Fruit fly (Drosophila melanogaster) Kc167 (cell line): ENCODE data around the gene CG8036.

ENCODE experiments used
- Myc ChIP-seq: fragments of >200 bp; optimal IDR thresholded peaks from 2 replicates; lab custom pipeline; 2017; ENCODE audit warnings: missing external identifiers
- Sin3A ChIP-seq: fragments of >200 bp; optimal IDR thresholded peaks from 2 replicates; lab custom pipeline; 2018; ENCODE audit warnings: missing external identifiers
- h ChIP-seq: fragments of >200 bp; optimal IDR thresholded peaks from 3 replicates; lab custom pipeline; 2018; ENCODE audit warnings: missing external identifiers
- insv ChIP-seq: fragments of >200 bp; optimal IDR thresholded peaks from 3 replicates; lab custom pipeline; 2018; ENCODE audit warnings: missing external identifiers
- psq ChIP-seq: fragments of >200 bp; optimal IDR thresholded peaks from 2 replicates; lab custom pipeline; 2017; ENCODE audit warnings: missing external identifiers
- ttk ChIP-seq: sonication (Bioruptor generic); optimal IDR thresholded peaks from 2 replicates; lab custom pipeline; 2017; ENCODE audit warnings: missing external identifiers

Gene CG8036

DNA sequence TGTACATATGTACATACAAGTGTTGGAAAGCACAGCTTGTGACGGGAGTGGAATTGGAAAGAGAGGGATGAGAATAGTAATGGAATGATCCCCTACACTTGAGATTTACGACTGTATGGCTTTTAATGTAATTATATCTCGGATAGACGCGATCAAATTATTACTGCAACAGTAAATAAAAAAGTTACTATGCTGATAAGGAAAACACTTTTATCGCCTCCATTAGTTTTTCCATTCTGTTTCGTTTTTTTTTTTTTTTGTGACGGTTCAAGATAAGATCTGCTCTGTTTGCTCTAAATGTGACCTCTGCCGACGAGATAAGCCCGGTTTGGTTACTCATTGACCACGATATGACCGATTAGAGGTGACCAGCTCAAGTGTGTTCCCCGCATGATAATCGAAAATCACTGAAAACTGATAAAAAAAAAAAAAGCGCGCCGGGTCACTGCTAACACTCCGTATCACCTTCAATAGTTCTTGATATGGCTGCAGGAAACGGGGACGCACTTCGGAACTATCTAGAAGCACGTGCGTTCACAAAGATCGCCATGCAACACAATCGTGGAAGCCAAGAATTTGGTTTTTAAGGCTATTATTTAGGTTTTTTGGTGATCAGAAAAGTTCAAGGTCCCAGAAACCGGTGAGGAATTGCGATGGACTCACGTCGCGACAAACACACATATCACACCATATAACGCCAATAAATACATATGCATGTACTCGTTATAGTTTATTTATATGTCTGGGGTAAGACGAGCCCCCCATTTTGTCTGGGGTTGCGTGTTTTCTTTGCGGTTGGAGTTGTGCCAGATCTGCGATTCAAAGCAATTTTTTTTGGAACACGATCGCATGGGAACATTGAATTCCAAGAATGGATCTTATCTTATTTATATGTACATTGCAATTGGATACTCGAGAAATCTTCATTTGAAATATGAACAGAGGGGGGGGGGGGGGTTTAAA lies 3.1 kb downstream of the CG8036 start, which contains the start of gene p:
Gene p, minus strand, starts transcription at position 156 of the 963 bp plus-strand sequence.
- TF ChIP-seq Myc (lab: Kevin White, UChicago) (no peak), Sin3A (lab: Kevin White, UChicago) (no peak), psq (no peak), ttk (lab: Kevin White, UChicago) (no peak), h (lab: Kevin White, UChicago) (no peak), insv (lab: Kevin White, UChicago) (no peak)

DNA sequence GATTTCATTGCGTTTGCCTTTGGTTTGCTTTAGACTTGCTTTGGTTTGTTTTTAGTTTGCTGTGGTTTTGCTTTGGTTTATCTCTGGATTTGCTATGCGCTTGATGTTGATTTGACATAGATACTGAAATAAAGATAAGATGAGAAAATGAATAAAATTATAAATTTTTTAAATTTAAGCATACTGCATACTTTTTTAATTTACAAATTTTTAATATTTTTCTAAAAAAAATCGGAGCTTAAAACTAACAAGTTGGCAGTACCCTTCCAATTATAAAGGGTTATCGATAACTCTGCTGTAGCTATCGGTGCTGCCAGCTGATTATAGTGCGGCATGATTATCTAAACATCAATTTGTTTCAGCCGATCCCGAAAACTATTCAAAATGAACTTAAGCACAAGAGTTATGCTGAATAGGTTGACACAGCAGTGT lies 6.2 kb downstream of the CG8036 start, which contains the start of gene mRpL19:
Gene mRpL19, plus strand, starts transcription at position 307 of the 432 bp plus-strand sequence.
- no peak for TF ChIP-seq insv (lab: Kevin White, UChicago)
- TF ChIP-seq Sin3A (lab: Kevin White, UChicago): no peak
- TF ChIP-seq psq: no peak
- TF ChIP-seq Myc (lab: Kevin White, UChicago): no peak
- no peak for TF ChIP-seq h (lab: Kevin White, UChicago)
- no peak for TF ChIP-seq ttk (lab: Kevin White, UChicago)

DNA sequence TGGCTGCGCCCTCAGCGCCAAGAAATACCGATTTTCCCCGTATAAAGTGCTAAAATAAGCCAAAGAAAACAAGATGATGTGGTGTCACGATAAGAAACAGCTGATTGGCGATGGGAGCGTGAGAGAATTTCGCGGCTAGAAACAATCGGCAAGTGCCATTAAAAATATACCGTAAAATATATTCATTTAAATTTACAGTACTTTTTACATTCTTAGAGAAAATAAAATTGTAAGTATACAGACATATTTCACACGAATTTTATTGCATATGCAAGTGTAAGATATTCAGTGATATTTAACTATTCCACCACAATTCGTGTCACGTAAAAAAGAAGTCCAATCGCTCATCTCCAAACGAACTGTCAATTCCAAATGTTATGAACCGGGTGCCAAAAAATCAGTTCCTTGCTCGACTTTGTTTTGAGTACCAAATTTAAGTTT lies 8.9 kb downstream of the CG8036 start, which contains the start of the genes Unc50, CG11755 and CG8043:
Gene Unc50, minus strand, starts transcription at position 54 of the 441 bp plus-strand sequence.
Gene CG11755, plus strand, starts transcription at position 356 of the 441 bp plus-strand sequence.
Gene CG8043, plus strand, starts transcription at position 356 of the 441 bp plus-strand sequence.
- TF ChIP-seq psq (no peak), ttk (lab: Kevin White, UChicago) (no peak), h (lab: Kevin White, UChicago) (no peak), insv (lab: Kevin White, UChicago) (no peak), Myc (lab: Kevin White, UChicago) (no peak), Sin3A (lab: Kevin White, UChicago) (no peak)

DNA sequence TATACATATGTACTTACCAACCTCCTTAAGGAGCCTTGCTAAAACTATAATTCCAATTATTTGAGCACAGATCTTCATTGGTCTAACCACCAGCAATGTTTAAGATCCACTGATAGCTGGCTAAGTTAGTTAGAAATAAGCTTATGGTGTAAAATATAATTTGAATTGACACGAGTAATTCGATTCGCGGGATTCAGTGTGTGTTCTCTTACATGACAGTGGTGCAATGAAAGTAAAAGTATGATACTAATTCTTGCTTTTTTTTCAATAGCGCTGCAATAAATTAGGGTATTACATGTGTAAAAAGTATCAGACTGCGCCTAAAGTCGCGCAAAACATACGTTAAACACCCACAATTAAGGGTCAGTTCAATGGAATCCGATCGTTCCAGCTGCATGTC lies 12.3 kb downstream of the CG8036 start, which contains the start of gene CG33325:
Gene CG33325, minus strand, starts transcription at position 101 of the 400 bp plus-strand sequence.
- TF ChIP-seq Sin3A (lab: Kevin White, UChicago) (no peak), Myc (lab: Kevin White, UChicago) (no peak), ttk (lab: Kevin White, UChicago) (no peak), insv (lab: Kevin White, UChicago) (no peak), psq (no peak), h (lab: Kevin White, UChicago) (no peak)

DNA sequence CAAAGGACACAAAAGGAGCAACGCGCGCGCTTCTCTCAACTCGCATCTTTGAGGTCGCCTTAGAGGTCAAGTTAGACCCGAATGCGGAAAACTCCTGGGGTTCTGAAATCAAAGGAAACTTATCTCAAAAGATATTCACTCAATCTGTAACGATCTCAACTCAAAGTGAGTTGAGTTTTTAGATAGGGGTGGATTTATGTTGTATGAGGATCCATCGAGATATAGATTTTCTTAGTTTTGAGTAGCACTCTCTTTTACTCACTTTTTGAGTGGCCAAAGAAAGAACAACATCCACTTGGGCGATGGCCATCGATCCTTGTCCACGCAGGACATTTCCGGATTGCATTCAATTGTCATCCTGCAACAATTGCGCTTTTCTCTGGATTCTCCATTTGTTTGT lies 12.9 kb downstream of the CG8036 start:
- TF ChIP-seq ttk (lab: Kevin White, UChicago) (no peak), insv (lab: Kevin White, UChicago) (no peak)

DNA sequence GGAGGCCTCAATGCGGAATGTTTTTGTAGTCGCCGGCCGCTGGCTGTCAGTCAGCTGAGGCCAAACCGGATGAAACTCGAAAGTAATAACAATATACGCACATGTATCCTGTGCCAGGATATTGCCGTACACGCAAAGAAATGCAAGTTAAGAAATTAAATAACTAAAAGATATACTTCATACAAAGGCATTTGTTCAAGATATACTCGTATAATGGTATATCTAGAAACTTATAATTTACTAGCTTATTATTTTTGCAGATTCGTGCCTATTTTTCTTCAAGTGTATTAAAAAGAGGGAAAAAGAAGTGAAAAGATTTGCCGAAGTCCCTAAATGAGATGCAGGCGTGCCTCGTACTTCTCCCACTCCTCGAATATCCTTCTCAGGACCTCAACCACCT lies 15.6 kb downstream of the CG8036 start:
- TF ChIP-seq ttk (lab: Kevin White, UChicago): no peak
- no peak for TF ChIP-seq h (lab: Kevin White, UChicago)
- no peak for TF ChIP-seq Myc (lab: Kevin White, UChicago)
- TF ChIP-seq Sin3A (lab: Kevin White, UChicago): no peak
- no peak for TF ChIP-seq insv (lab: Kevin White, UChicago)
- no peak for TF ChIP-seq psq

DNA sequence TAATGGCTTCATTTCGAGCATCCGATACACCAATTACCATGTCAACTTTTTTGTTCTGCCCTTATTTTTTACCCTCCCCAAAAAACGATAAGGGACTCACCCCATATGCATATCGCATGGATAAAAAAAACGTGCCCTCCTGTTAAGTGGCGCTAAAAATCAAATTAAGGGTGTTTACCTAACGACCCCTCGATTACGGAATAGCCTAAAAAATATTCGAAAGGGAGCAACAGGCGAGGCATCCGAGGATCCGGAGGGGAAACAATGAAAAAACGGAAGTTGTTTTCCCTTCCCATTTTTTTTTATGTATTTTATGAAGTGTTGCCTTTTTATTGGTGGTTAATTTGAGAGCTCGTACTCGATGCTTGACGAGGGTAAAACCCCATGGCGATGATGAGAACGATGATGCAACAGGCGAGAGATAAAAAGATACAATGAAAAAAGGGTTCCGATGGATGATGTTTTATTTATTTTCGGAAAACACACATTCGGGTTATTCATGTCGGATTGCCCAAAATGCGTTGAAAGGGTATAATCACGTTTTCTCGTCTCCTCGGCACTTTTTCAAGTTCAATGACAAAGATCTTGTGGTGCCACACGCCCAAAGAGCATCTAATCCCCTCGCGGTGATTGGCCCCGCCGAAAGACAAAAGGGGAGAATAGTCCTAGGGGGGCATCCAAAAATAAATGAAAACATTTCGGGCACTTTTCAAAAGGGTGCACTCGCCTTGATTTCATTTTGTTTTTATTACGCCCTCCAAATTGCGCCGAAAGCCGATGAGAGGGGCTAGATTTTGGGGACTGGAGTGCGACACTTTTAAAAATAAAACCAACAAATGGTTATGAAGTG lies 16.9 kb downstream of the CG8036 start, which contains the start of gene CG44227:
Gene CG44227, minus strand, starts transcription at position 849 of the 850 bp plus-strand sequence.
- TF ChIP-seq insv (lab: Kevin White, UChicago) (no peak), h (lab: Kevin White, UChicago) (no peak), ttk (lab: Kevin White, UChicago) (no peak), Myc (lab: Kevin White, UChicago) (no peak), psq (no peak), Sin3A (lab: Kevin White, UChicago) (no peak)

DNA sequence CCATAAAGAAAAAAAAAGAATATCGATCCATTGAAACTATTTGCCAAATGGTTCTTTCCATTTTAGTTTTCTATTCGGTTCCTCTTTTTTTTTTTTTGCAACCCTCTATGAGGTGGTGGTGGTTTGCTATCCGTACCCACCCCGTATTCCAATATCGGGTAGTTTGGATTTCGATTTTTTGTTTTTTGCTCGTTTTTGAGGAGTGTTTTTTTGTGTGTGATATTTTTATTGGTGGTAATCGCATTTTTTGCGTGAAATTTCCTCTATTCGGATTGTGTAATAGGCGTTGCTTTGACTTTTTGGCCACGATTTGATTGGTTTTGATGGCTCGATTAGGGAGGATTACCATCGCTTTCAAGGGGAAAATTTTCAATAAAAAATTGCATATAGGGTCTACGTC lies 18.8 kb downstream of the CG8036 start:
- TF ChIP-seq h (lab: Kevin White, UChicago) (no peak), psq (no peak), ttk (lab: Kevin White, UChicago) (no peak), insv (lab: Kevin White, UChicago) (no peak), Sin3A (lab: Kevin White, UChicago) (no peak), Myc (lab: Kevin White, UChicago) (no peak)

DNA sequence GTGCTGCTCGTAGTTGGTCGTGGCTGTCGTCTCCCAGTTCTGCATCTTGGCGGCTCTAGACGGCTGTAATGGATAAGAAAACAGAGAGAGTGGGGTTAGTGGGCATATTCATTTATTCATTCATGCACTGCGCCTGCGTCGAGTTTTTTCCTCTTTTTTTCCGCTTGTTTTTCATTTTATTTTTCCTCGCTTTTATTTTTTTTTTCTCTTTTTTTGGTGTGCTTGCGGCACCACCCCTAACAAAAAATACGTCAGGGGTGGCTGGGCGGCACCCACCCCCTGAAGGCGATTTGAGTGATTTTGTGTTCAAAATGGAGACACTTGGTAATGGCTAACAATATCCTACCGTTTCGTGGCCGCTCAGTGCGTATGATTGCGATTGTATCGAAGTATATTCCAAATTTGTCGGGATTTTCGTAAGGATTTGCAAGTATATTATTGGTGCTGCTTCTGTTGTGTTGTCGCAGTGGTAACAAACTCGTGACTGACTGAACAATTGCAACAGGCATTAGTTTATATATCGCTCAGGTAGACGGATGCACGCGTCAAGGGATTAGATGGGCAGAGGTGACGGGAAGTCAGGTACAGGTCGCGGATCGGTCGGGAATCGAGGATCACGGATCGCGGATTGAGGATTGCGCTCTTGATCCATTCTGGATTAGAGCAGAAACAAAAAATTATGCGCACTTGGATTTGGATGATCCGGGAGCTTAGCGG lies 26.6 kb downstream of the CG8036 start:
- TF ChIP-seq psq: no peak
- TF ChIP-seq Sin3A (lab: Kevin White, UChicago): no peak
- TF ChIP-seq ttk (lab: Kevin White, UChicago): no peak
- no peak for TF ChIP-seq h (lab: Kevin White, UChicago)
- TF ChIP-seq insv (lab: Kevin White, UChicago): no peak
- TF ChIP-seq Myc (lab: Kevin White, UChicago): no peak

DNA sequence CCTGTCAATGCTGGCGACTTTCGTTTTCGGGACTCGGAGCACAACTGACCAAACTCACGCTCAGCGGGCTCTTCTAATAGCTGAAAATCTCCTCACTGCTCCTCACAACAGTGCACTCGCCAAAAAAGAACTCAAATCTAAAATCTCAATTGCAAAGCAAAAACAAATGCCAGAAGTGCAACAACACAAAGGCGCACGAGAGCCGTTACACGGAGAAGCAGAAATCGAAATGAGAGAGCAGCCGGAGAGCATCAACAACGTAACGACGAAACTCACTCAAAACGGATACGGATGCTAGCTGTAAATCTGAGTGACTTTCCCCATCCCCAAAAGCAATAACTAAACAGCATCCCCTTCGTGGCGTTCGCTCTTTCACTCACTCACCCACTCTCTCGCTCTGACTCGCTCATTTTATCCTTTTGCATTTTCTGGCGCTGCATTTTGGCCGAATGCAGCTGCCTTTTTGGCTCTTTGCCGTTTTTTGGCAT lies 30.1 kb downstream of the CG8036 start, which contains the start of gene hb:
Gene hb, minus strand, starts transcription at position 51 of the 488 bp plus-strand sequence.
- TF ChIP-seq h (lab: Kevin White, UChicago): no peak
